Worm (Caenorhabditis elegans): ENCODE measurements around the gene C37C3.11.

- TF ChIP-seq pha-4 (tag; optimal IDR thresholded peaks at IDR 0.05) (no peak), let-526 (GFP tag; IDR thresholded peaks at IDR 0.05) (no peak), him-1 (tag; optimal IDR thresholded peaks at IDR 0.05) (no peak), rcor-1 (GFP tag; IDR thresholded peaks at IDR 0.05) (no peak), ama-1 (optimal IDR thresholded peaks at IDR 0.05) (no peak), ama-1 (GFP tag; optimal IDR thresholded peaks at IDR 0.05) (no peak), hrde-1 (tag; optimal IDR thresholded peaks at IDR 0.05; ENCODE audit: borderline replicate concordance) (no peak), ztf-6 (GFP tag; IDR thresholded peaks at IDR 0.05) (no peak), zfh-2 (GFP tag; conservative IDR thresholded peaks at IDR 0.05) (no peak)
These were observed 13.9 kb upstream of the C37C3.11 start, which contains the start of gene F40A3.2 for ce11 chrV:7878411-7878964.

Data from whole organism, young adult.